Worm (Caenorhabditis elegans): ENCODE results near the gene srh-79.
"Not testable (repeated sequence)": the region's sequence is repeated elsewhere in the genome, so short reads cannot be mapped to it uniquely, and the experiment has no call there.

Gene srh-79

ce11 chrV:7508566-7509044, 11.1 kb downstream of the srh-79 start, which contains the start of the genes str-31 and nhr-172:
str-31 (minus strand) TSS chrV:7508666.
nhr-172 (plus strand) TSS chrV:7508994.
- TF ChIP-seq T22C8.4 (GFP tag; IDR thresholded peaks at IDR 0.05) (no peak), ref-1 (GFP tag; conservative IDR thresholded peaks at IDR 0.05) (no peak), med-1 (GFP tag; optimal IDR thresholded peaks at IDR 0.05; ENCODE audit: insufficient read depth) (no peak), klf-2 (GFP tag; conservative IDR thresholded peaks at IDR 0.05) (no peak), ztf-23 (GFP tag; IDR thresholded peaks at IDR 0.05) (no peak), ztf-29 (GFP tag; IDR thresholded peaks at IDR 0.05) (no peak), cog-1 (tag; optimal IDR thresholded peaks at IDR 0.05) (no peak), flt-1 (GFP tag; IDR thresholded peaks at IDR 0.05) (no peak), tab-1 (GFP tag; IDR thresholded peaks at IDR 0.05) (no peak)

ce11 chrV:7511465-7511864, 13.9 kb downstream of the srh-79 start, which contains the start of gene nhr-171:
nhr-171 (plus strand) TSS chrV:7511765.
- TF ChIP-seq T22C8.4 (GFP tag; IDR thresholded peaks at IDR 0.05); med-1 (GFP tag; optimal IDR thresholded peaks at IDR 0.05; ENCODE audit: insufficient read depth); tab-1 (GFP tag; IDR thresholded peaks at IDR 0.05): not testable (repeated sequence)

- TF ChIP-seq T22C8.4 (GFP tag; IDR thresholded peaks at IDR 0.05) (no peak), flt-1 (GFP tag; IDR thresholded peaks at IDR 0.05) (no peak), med-1 (GFP tag; optimal IDR thresholded peaks at IDR 0.05; ENCODE audit: insufficient read depth) (no peak), cog-1 (tag; optimal IDR thresholded peaks at IDR 0.05) (no peak), klf-2 (GFP tag; conservative IDR thresholded peaks at IDR 0.05) (no peak), tab-1 (GFP tag; IDR thresholded peaks at IDR 0.05) (no peak), ref-1 (GFP tag; conservative IDR thresholded peaks at IDR 0.05) (no peak), ztf-23 (GFP tag; IDR thresholded peaks at IDR 0.05) (no peak), ztf-29 (GFP tag; IDR thresholded peaks at IDR 0.05) (no peak)
These were observed 17.4 kb downstream of the srh-79 start, which contains the start of gene srb-18 for ce11 chrV:7514939-7515338. srb-18 (plus strand) TSS chrV:7515239.

ce11 chrV:7520077-7520476, 22.5 kb downstream of the srh-79 start, which contains the start of gene srb-19:
srb-19 (minus strand) TSS chrV:7520177.
- TF ChIP-seq T22C8.4 (GFP tag; IDR thresholded peaks at IDR 0.05), result no peak
- TF ChIP-seq tab-1 (GFP tag; IDR thresholded peaks at IDR 0.05), result no peak
- no peak for TF ChIP-seq med-1 (GFP tag; optimal IDR thresholded peaks at IDR 0.05; ENCODE audit: insufficient read depth)
- no peak for TF ChIP-seq ztf-23 (GFP tag; IDR thresholded peaks at IDR 0.05)
- TF ChIP-seq cog-1 (tag; optimal IDR thresholded peaks at IDR 0.05), result no peak
- no peak for TF ChIP-seq klf-2 (GFP tag; conservative IDR thresholded peaks at IDR 0.05)
- TF ChIP-seq ztf-29 (GFP tag; IDR thresholded peaks at IDR 0.05), result no peak
- TF ChIP-seq flt-1 (GFP tag; IDR thresholded peaks at IDR 0.05), result no peak
- TF ChIP-seq ref-1 (GFP tag; conservative IDR thresholded peaks at IDR 0.05), result no peak

ce11 chrV:7521304-7521703, 23.8 kb downstream of the srh-79 start:
- TF ChIP-seq flt-1 (GFP tag; IDR thresholded peaks at IDR 0.05) (no peak), klf-2 (GFP tag; conservative IDR thresholded peaks at IDR 0.05) (no peak), tab-1 (GFP tag; IDR thresholded peaks at IDR 0.05) (no peak), ztf-23 (GFP tag; IDR thresholded peaks at IDR 0.05) (no peak), cog-1 (tag; optimal IDR thresholded peaks at IDR 0.05) (no peak), T22C8.4 (GFP tag; IDR thresholded peaks at IDR 0.05) (no peak), med-1 (GFP tag; optimal IDR thresholded peaks at IDR 0.05; ENCODE audit: insufficient read depth) (no peak), ztf-29 (GFP tag; IDR thresholded peaks at IDR 0.05) (no peak), ref-1 (GFP tag; conservative IDR thresholded peaks at IDR 0.05) (no peak)

ce11 chrV:7522279-7522678, 24.7 kb downstream of the srh-79 start, which contains the start of gene C54F6.15:
C54F6.15 (minus strand) TSS chrV:7522379.
- no peak for TF ChIP-seq ref-1 (GFP tag; conservative IDR thresholded peaks at IDR 0.05)
- TF ChIP-seq T22C8.4 (GFP tag; IDR thresholded peaks at IDR 0.05), result no peak
- no peak for TF ChIP-seq klf-2 (GFP tag; conservative IDR thresholded peaks at IDR 0.05)
- TF ChIP-seq tab-1 (GFP tag; IDR thresholded peaks at IDR 0.05), result no peak
- TF ChIP-seq ztf-23 (GFP tag; IDR thresholded peaks at IDR 0.05), result no peak
- TF ChIP-seq med-1 (GFP tag; optimal IDR thresholded peaks at IDR 0.05; ENCODE audit: insufficient read depth), result no peak
- TF ChIP-seq flt-1 (GFP tag; IDR thresholded peaks at IDR 0.05), result no peak
- TF ChIP-seq ztf-29 (GFP tag; IDR thresholded peaks at IDR 0.05), result no peak
- no peak for TF ChIP-seq cog-1 (tag; optimal IDR thresholded peaks at IDR 0.05)

ce11 chrV:7523392-7523791, 25.9 kb downstream of the srh-79 start, which contains the start of gene C54F6.6:
C54F6.6 (plus strand) TSS chrV:7523692.
- no peak for TF ChIP-seq flt-1 (GFP tag; IDR thresholded peaks at IDR 0.05)
- no peak for TF ChIP-seq cog-1 (tag; optimal IDR thresholded peaks at IDR 0.05)
- no peak for TF ChIP-seq ztf-23 (GFP tag; IDR thresholded peaks at IDR 0.05)
- TF ChIP-seq tab-1 (GFP tag; IDR thresholded peaks at IDR 0.05), result no peak
- TF ChIP-seq ref-1 (GFP tag; conservative IDR thresholded peaks at IDR 0.05), result no peak
- no peak for TF ChIP-seq ztf-29 (GFP tag; IDR thresholded peaks at IDR 0.05)
- TF ChIP-seq klf-2 (GFP tag; conservative IDR thresholded peaks at IDR 0.05), result no peak
- TF ChIP-seq T22C8.4 (GFP tag; IDR thresholded peaks at IDR 0.05), result no peak
- TF ChIP-seq med-1 (GFP tag; optimal IDR thresholded peaks at IDR 0.05; ENCODE audit: insufficient read depth), result no peak

ce11 chrV:7524447-7524846, 26.9 kb downstream of the srh-79 start, which contains the start of gene C54F6.20:
C54F6.20 (plus strand) TSS chrV:7524747.
- TF ChIP-seq med-1 (GFP tag; optimal IDR thresholded peaks at IDR 0.05; ENCODE audit: insufficient read depth) (no peak), flt-1 (GFP tag; IDR thresholded peaks at IDR 0.05) (no peak), klf-2 (GFP tag; conservative IDR thresholded peaks at IDR 0.05) (no peak), ref-1 (GFP tag; conservative IDR thresholded peaks at IDR 0.05) (no peak), T22C8.4 (GFP tag; IDR thresholded peaks at IDR 0.05) (no peak)

- TF ChIP-seq flt-1 (GFP tag; IDR thresholded peaks at IDR 0.05) (no peak), med-1 (GFP tag; optimal IDR thresholded peaks at IDR 0.05; ENCODE audit: insufficient read depth) (no peak), T22C8.4 (GFP tag; IDR thresholded peaks at IDR 0.05) (no peak), ztf-29 (GFP tag; IDR thresholded peaks at IDR 0.05) (no peak), klf-2 (GFP tag; conservative IDR thresholded peaks at IDR 0.05) (no peak), cog-1 (tag; optimal IDR thresholded peaks at IDR 0.05) (no peak), tab-1 (GFP tag; IDR thresholded peaks at IDR 0.05) (no peak), ref-1 (GFP tag; conservative IDR thresholded peaks at IDR 0.05) (no peak)
These were observed 28.2 kb downstream of the srh-79 start, which contains the start of gene C54F6.18 for ce11 chrV:7525695-7526094. C54F6.18 (plus strand) TSS chrV:7525995.
